Worm (Caenorhabditis elegans): Measurements from ENCODE around the gene cht-1.

Gene cht-1

ce11 chrX:3439823-3440222, 40.0 kb upstream of the cht-1 start (continued):
- no peak for TF ChIP-seq B0019.2 (GFP tag; conservative IDR thresholded peaks at IDR 0.05)
- no peak for TF ChIP-seq aptf-2 (GFP tag; conservative IDR thresholded peaks at IDR 0.05)

ce11 chrX:3430020-3430419, 30.2 kb upstream of the cht-1 start, which contains the start of gene ZK813.4:
Gene ZK813.4 (minus strand): TSS chrX:3430120.
- TF ChIP-seq pha-4 (tag; optimal IDR thresholded peaks at IDR 0.05) (no peak), ceh-100 (GFP tag; IDR thresholded peaks at IDR 0.05) (no peak), lir-1 (GFP tag; conservative IDR thresholded peaks at IDR 0.05) (no peak), ceh-58 (GFP tag; IDR thresholded peaks at IDR 0.05) (no peak), nfya-1 (tag; optimal IDR thresholded peaks at IDR 0.05; ENCODE audit: borderline replicate concordance, insufficient read depth) (no peak), cebp-2 (GFP tag; IDR thresholded peaks at IDR 0.05) (no peak), nhr-80 (tag; optimal IDR thresholded peaks at IDR 0.05) (no peak), mcd-1 (GFP tag; IDR thresholded peaks at IDR 0.05) (no peak), C17E4.6 (GFP tag; IDR thresholded peaks at IDR 0.05) (no peak), Y67H2A.10 (GFP tag; conservative IDR thresholded peaks at IDR 0.05) (no peak), snpc-1.3 (tag; optimal IDR thresholded peaks at IDR 0.05; ENCODE audit: insufficient read depth) (no peak), ets-4 (GFP tag; optimal IDR thresholded peaks at IDR 0.05) (no peak), dox-1 (GFP tag; IDR thresholded peaks at IDR 0.05) (no peak), F39B2.1 (GFP tag; IDR thresholded peaks at IDR 0.05) (no peak), F52B5.7 (tag; optimal IDR thresholded peaks at IDR 0.05) (no peak)

ce11 chrX:3429122-3429521, 29.3 kb upstream of the cht-1 start:
- TF ChIP-seq C06A6.2 (GFP tag; conservative IDR thresholded peaks at IDR 0.05) (no peak), tbx-9 (tag; optimal IDR thresholded peaks at IDR 0.05; ENCODE audit: borderline replicate concordance) (no peak), let-607 (tag; optimal IDR thresholded peaks at IDR 0.05) (no peak), lsl-1 (GFP tag; optimal IDR thresholded peaks at IDR 0.05) (no peak), attf-6 (GFP tag; IDR thresholded peaks at IDR 0.05) (no peak), K12H6.12 (tag; optimal IDR thresholded peaks at IDR 0.05) (no peak), unc-62 (GFP tag; optimal IDR thresholded peaks at IDR 0.05) (no peak), nfya-2 (GFP tag; IDR thresholded peaks at IDR 0.05) (no peak), tlf-1 (GFP tag; optimal IDR thresholded peaks at IDR 0.05) (no peak)

ce11 chrX:3424516-3424915, 24.7 kb upstream of the cht-1 start, which contains the start of gene ZK813.6:
Gene ZK813.6 (plus strand): TSS chrX:3424816.
- TF ChIP-seq F33H1.4 (GFP tag; IDR thresholded peaks at IDR 0.05) (no peak), repo-1 (tag; optimal IDR thresholded peaks at IDR 0.05) (no peak), mel-28 (tag; optimal IDR thresholded peaks at IDR 0.05; ENCODE audit: borderline replicate concordance) (no peak), mcd-1 (GFP tag; IDR thresholded peaks at IDR 0.05) (no peak), mxl-1 (tag; optimal IDR thresholded peaks at IDR 0.05) (no peak), Y79H2A.3 (GFP tag; conservative IDR thresholded peaks at IDR 0.05) (no peak), xnd-1 (tag; optimal IDR thresholded peaks at IDR 0.05) (no peak), bed-1 (GFP tag; IDR thresholded peaks at IDR 0.05) (no peak), rcor-1 (GFP tag; IDR thresholded peaks at IDR 0.05) (no peak)

ce11 chrX:3419084-3419483, 19.3 kb upstream of the cht-1 start, which contains the start of gene C04F6.7:
Gene C04F6.7 (minus strand): TSS chrX:3419184.
- TF ChIP-seq tlf-1 (GFP tag; optimal IDR thresholded peaks at IDR 0.05) (no peak), dox-1 (GFP tag; IDR thresholded peaks at IDR 0.05) (no peak), attf-6 (GFP tag; IDR thresholded peaks at IDR 0.05) (no peak), atf-7 (tag; optimal IDR thresholded peaks at IDR 0.05) (no peak), rec-8 (tag; optimal IDR thresholded peaks at IDR 0.05) (no peak), athp-1 (tag; optimal IDR thresholded peaks at IDR 0.05) (no peak), rcor-1 (GFP tag; IDR thresholded peaks at IDR 0.05) (no peak), B0261.1 (tag; optimal IDR thresholded peaks at IDR 0.05) (no peak), ZK185.1 (tag; optimal IDR thresholded peaks at IDR 0.05; ENCODE audit: poor library complexity, severe bottlenecking) (no peak), snpc-1.3 (tag; optimal IDR thresholded peaks at IDR 0.05; ENCODE audit: insufficient read depth) (no peak), F57A8.1 (GFP tag; optimal IDR thresholded peaks at IDR 0.05) (no peak)

Data from whole organism, young adult.